Worm (Caenorhabditis elegans) whole organism, L3 larva: ENCODE data around the gene odr-8.
"Not testable (repeated sequence)": the region's sequence is repeated elsewhere in the genome, so short reads cannot be mapped to it uniquely, and the experiment has no call there.

ENCODE experiments used
- ZK546.5 ChIP-seq: sonication (generic microtip); optimal IDR thresholded peaks from 2 replicates; lab custom pipeline; 2017; ENCODE audit warnings: missing biosample characterization, missing genetic modification characterization
- aly-2 ChIP-seq: fragments of 150-350 bp; optimal IDR thresholded peaks from 2 replicates; lab custom pipeline; 2014; ENCODE audit warnings: missing biosample characterization, missing genetic modification characterization
- ama-1 ChIP-seq: fragments of 150-350 bp; optimal IDR thresholded peaks from 2 replicates; lab custom pipeline; 2018
- ceh-16 ChIP-seq: sonication (generic microtip); optimal IDR thresholded peaks from 2 replicates; lab custom pipeline; 2017; ENCODE audit warnings: missing biosample characterization, missing genetic modification characterization
- ceh-82 ChIP-seq: fragments of 150-350 bp; optimal IDR thresholded peaks from 2 replicates; lab custom pipeline; 2014; ENCODE audit warnings: missing biosample characterization, missing genetic modification characterization
- ceh-9 ChIP-seq: sonication (generic microtip); optimal IDR thresholded peaks from 2 replicates; lab custom pipeline; 2018; ENCODE audit warnings: missing biosample characterization, missing genetic modification characterization
- daf-12 ChIP-seq: fragments of 150-350 bp; optimal IDR thresholded peaks from 2 replicates; lab custom pipeline; 2014; ENCODE audit warnings: missing biosample characterization, missing genetic modification reagents, missing genetic modification characterization
- egl-27 ChIP-seq: sonication (generic microtip); optimal IDR thresholded peaks from 4 replicates; lab custom pipeline; 2017; ENCODE audit warnings: missing biosample characterization, missing genetic modification reagents, missing genetic modification characterization
- egl-5 ChIP-seq: fragments of 150-350 bp; optimal IDR thresholded peaks from 2 replicates; lab custom pipeline; 2017; ENCODE audit warnings: missing biosample characterization, missing genetic modification reagents, missing genetic modification characterization, inconsistent platforms
- elt-1 ChIP-seq: fragments of 150-350 bp; optimal IDR thresholded peaks from 2 replicates; lab custom pipeline; 2014; ENCODE audit warnings: missing biosample characterization, missing genetic modification characterization
- elt-2 ChIP-seq: sonication (generic microtip); optimal IDR thresholded peaks from 2 replicates; lab custom pipeline; 2016; ENCODE audit warnings: missing genetic modification reagents, mild to moderate bottlenecking, missing genetic modification characterization, missing compliant biosample characterization
- eor-1 ChIP-seq, 2 experiments: fragments of 150-350 bp; optimal IDR thresholded peaks; 2 replicates each; lab custom pipeline; 2014 to 2018; ENCODE audit warnings: missing biosample characterization in 2 of 2, missing genetic modification characterization in 2 of 2
- fkh-10 ChIP-seq: sonication (generic microtip); optimal IDR thresholded peaks from 2 replicates; lab custom pipeline; 2017; ENCODE audit warnings: missing biosample characterization, missing genetic modification reagents, missing genetic modification characterization
- fos-1 ChIP-seq: fragments of 150-350 bp; optimal IDR thresholded peaks from 2 replicates; lab custom pipeline; 2014; ENCODE audit warnings: missing biosample characterization, missing genetic modification characterization
- hmg-11 ChIP-seq: sonication (generic microtip); optimal IDR thresholded peaks from 2 replicates; lab custom pipeline; 2016; ENCODE audit warnings: missing genetic modification characterization, missing compliant biosample characterization
- lin-15B ChIP-seq: fragments of 150-350 bp; optimal IDR thresholded peaks from 2 replicates; lab custom pipeline; 2014; ENCODE audit warnings: missing biosample characterization, missing genetic modification characterization
- lin-39 ChIP-seq: fragments of 150-350 bp; optimal IDR thresholded peaks from 2 replicates; lab custom pipeline; 2018; ENCODE audit warnings: missing biosample characterization, missing genetic modification reagents, missing genetic modification characterization
- lsy-12 ChIP-seq: sonication (generic microtip); optimal IDR thresholded peaks from 2 replicates; lab custom pipeline; 2016; ENCODE audit warnings: mild to moderate bottlenecking, missing genetic modification characterization, missing compliant biosample characterization
- mdl-1 ChIP-seq: fragments of 150-350 bp; optimal IDR thresholded peaks from 2 replicates; lab custom pipeline; 2014; ENCODE audit warnings: missing biosample characterization, missing genetic modification characterization
- mml-1 ChIP-seq: fragments of 150-350 bp; sonication (generic microtip); optimal IDR thresholded peaks from 3 replicates; lab custom pipeline; 2014; ENCODE audit warnings: missing biosample characterization, missing genetic modification characterization
- nfya-1 ChIP-seq: sonication (generic microtip); optimal IDR thresholded peaks from 2 replicates; lab custom pipeline; 2017; ENCODE audit warnings: missing genetic modification characterization, mild to moderate bottlenecking, missing compliant biosample characterization, antibody characterized with exemption, moderate library complexity; ENCODE audit not compliant: insufficient read depth
- nhr-11 ChIP-seq: fragments of 150-350 bp; optimal IDR thresholded peaks from 2 replicates; lab custom pipeline; 2014; ENCODE audit warnings: missing biosample characterization, missing genetic modification characterization
- nhr-12 ChIP-seq: fragments of 150-350 bp; optimal IDR thresholded peaks from 2 replicates; lab custom pipeline; 2014; ENCODE audit warnings: missing biosample characterization, missing genetic modification characterization
- nhr-25 ChIP-seq: sonication (generic microtip); optimal IDR thresholded peaks from 2 replicates; lab custom pipeline; 2017; ENCODE audit warnings: missing biosample characterization, missing genetic modification characterization
- nhr-28 ChIP-seq: fragments of 150-350 bp; optimal IDR thresholded peaks from 2 replicates; lab custom pipeline; 2014; ENCODE audit warnings: missing biosample characterization, missing genetic modification characterization
- nhr-43 ChIP-seq: sonication (generic microtip); optimal IDR thresholded peaks from 2 replicates; lab custom pipeline; 2016; ENCODE audit warnings: mild to moderate bottlenecking, missing genetic modification characterization, missing compliant biosample characterization; ENCODE audit not compliant: poor library complexity, severe bottlenecking
- nhr-67 ChIP-seq: fragments of 150-350 bp; optimal IDR thresholded peaks from 2 replicates; lab custom pipeline; 2014; ENCODE audit warnings: missing biosample characterization, missing genetic modification characterization
- nhr-76 ChIP-seq: fragments of 150-350 bp; sonication (generic microtip); optimal IDR thresholded peaks from 5 replicates; lab custom pipeline; 2014; ENCODE audit warnings: missing biosample characterization, missing genetic modification characterization
- nhr-77 ChIP-seq: fragments of 150-350 bp; optimal IDR thresholded peaks from 2 replicates; lab custom pipeline; 2014; ENCODE audit warnings: missing biosample characterization, missing genetic modification characterization
- pha-4 ChIP-seq: fragments of 150-350 bp; optimal IDR thresholded peaks from 2 replicates; lab custom pipeline; 2014; ENCODE audit warnings: missing biosample characterization, missing genetic modification reagents, missing genetic modification characterization
- pqm-1 ChIP-seq: fragments of 150-350 bp; optimal IDR thresholded peaks from 2 replicates; lab custom pipeline; 2017; ENCODE audit warnings: missing biosample characterization, missing genetic modification characterization, inconsistent platforms
- sea-2 ChIP-seq: fragments of 150-350 bp; sonication (generic microtip); optimal IDR thresholded peaks from 4 replicates; lab custom pipeline; 2014; ENCODE audit warnings: missing biosample characterization, missing genetic modification reagents, missing genetic modification characterization
- skn-1 ChIP-seq: fragments of 150-350 bp; optimal IDR thresholded peaks from 2 replicates; lab custom pipeline; 2014; ENCODE audit warnings: missing biosample characterization, missing genetic modification characterization
- snpc-4 ChIP-seq: fragments of 150-350 bp; optimal IDR thresholded peaks from 2 replicates; lab custom pipeline; 2014; ENCODE audit warnings: missing biosample characterization, missing genetic modification characterization
- tbx-2 ChIP-seq: sonication (generic microtip); optimal IDR thresholded peaks from 2 replicates; lab custom pipeline; 2016; ENCODE audit warnings: mild to moderate bottlenecking, missing genetic modification characterization, missing compliant biosample characterization
- unc-39 ChIP-seq: sonication (generic microtip); optimal IDR thresholded peaks from 4 replicates; lab custom pipeline; 2017; ENCODE audit warnings: missing biosample characterization, missing genetic modification characterization
- ztf-11 ChIP-seq: fragments of 150-350 bp; optimal IDR thresholded peaks from 2 replicates; lab custom pipeline; 2014; ENCODE audit warnings: missing biosample characterization, missing genetic modification characterization
- ztf-4 ChIP-seq: fragments of 150-350 bp; optimal IDR thresholded peaks from 2 replicates; lab custom pipeline; 2014; ENCODE audit warnings: missing biosample characterization, missing genetic modification characterization

The odr-8 gene

DNA sequence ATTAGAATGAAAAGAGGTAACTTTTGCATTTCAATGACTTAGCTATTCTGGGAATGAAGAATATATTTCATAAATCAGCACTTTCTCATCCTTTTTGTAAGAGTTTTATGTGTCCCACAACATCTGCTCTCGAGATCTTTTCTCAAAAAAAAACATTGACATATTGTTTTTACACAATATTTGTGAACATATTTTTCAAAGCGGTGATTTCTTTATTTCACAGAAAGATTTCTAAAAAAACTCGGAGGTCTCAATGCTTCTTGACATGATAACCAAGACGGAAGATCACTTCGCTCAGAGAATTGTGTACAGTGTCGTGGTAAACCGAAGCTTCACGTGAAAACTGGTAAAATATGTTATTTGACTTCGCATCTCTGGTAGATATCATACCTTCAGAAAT, 13.4 kb upstream of the odr-8 start, which contains the start of gene F38A5.22:
Gene F38A5.22 (minus strand): TSS at position 29 of the 400 bp plus-strand sequence.
- no peak for TF ChIP-seq ztf-4 (tag; lab: Kevin White, UChicago)
- TF ChIP-seq nfya-1 (tag; lab: Kevin White, UChicago) = no peak
- TF ChIP-seq fkh-10 (GFP tag; lab: Kevin White, UChicago) = no peak

ce11 chrIV:6594871-6595270, 12.4 kb upstream of the odr-8 start, which contains the start of gene nspb-3:
Gene nspb-3 (minus strand): TSS chrIV:6594971.
- TF ChIP-seq nhr-67; nhr-28 (tag; lab: Kevin White, UChicago); nfya-1 (tag; lab: Kevin White, UChicago): not testable (repeated sequence)

DNA sequence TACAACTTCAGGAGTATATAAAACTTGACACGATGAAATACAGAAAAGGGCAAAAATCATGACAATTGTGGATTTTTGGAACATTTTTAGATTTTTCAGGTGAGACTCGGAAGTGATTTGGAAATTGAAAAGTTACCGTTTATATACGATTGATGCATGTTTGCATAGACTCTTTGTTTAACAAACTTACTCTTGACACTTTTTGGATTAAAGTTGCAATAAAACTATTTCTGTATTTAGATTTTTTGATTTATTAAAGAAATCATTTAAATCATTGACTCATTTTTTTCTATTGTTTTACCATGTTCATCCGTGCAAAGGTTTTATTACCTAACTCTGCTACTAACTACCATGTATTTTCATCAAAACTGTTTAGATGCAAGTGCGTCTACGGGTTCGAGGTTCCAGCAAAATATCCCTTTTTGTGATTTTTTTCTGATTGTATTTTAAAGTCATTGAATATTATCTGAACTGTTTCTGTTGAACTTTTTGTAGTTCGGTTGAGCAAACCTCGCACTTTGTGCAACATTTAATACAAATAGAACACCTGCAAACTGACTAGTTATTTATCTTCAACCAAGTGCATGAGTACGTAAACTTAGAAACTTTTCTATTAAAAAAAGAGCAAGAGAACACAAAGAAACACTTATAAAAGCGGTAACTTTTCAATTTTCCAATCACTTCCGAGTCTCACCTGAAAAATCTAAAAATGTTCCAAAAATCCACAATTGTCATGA, 8.7 kb upstream of the odr-8 start, which contains the start of the genes nspb-1 and nspb-2:
Gene nspb-1 (minus strand): TSS at position 101 of the 737 bp plus-strand sequence.
Gene nspb-2 (plus strand): TSS at position 687 of the 737 bp plus-strand sequence.
- TF ChIP-seq sea-2 (GFP tag; lab: Kevin White, UChicago); lin-39; lsy-12 (tag; lab: Kevin White, UChicago): not testable (repeated sequence)
- TF ChIP-seq, all 47 proteins: peak for 0; not testable (repeated sequence) for 47

DNA sequence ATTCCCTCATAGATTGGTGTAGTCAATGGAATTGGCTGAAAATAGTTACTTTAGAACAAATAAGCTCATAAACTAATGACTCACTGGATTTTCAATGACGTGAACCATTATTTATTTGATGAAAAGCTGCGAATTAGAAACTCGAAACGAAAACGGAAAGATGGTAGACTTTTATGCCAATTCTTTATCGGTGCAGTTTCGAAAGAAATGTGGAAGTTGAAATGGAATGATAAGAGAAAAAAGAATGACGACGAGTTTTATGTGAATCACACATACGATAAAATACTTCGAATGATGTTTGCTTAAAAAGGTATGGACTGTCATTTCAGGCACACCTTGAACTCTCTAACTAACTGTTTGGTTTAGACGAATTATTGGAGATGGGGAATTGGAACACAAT, 7.5 kb upstream of the odr-8 start, which contains the start of the genes lec-11 and irld-7:
Gene lec-11 (minus strand): TSS at position 126 of the 400 bp plus-strand sequence.
Gene irld-7 (plus strand): TSS at position 332 of the 400 bp plus-strand sequence.
- TF ChIP-seq elt-2 (peak; percentile 72), mml-1 (no peak), pqm-1 (tag; lab: Kevin White, UChicago) (peak; percentile 69)

DNA sequence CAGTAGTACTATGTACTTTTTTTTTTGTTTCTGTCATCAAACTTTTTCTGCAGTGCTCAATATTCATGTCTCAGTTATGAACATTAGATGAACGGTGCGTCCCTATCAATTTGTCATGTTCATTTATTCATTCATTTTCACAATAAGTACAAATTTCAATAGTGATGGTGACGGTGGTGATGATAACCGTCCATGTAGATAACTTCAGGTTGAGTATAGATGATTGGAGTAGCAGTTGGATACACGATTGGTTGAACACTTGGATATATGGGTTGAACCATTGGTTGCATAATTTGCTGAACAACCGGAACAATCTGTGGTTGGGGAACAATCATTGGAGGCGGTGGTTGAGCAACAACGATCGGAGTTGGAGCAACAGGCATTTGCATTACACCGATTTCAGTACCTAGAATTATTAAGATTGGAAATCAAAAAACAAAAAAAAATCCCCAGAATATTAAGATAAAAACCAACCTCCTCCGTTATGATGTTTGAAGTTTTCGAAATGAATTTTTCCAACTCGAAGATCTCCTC, 5.6 kb upstream of the odr-8 start:
- TF ChIP-seq mml-1 = no peak
- no peak for TF ChIP-seq sea-2 (GFP tag; lab: Kevin White, UChicago)
- no peak for TF ChIP-seq nfya-1 (tag; lab: Kevin White, UChicago)
- TF ChIP-seq egl-5 (tag; lab: Kevin White, UChicago) = no peak
- TF ChIP-seq ceh-9 (tag; lab: Kevin White, UChicago) = no peak
- TF ChIP-seq ceh-16 (tag; lab: Kevin White, UChicago) = no peak
- TF ChIP-seq pha-4 (tag; lab: Kevin White, UChicago) = no peak
- TF ChIP-seq, all 47 proteins: peak for 0

DNA sequence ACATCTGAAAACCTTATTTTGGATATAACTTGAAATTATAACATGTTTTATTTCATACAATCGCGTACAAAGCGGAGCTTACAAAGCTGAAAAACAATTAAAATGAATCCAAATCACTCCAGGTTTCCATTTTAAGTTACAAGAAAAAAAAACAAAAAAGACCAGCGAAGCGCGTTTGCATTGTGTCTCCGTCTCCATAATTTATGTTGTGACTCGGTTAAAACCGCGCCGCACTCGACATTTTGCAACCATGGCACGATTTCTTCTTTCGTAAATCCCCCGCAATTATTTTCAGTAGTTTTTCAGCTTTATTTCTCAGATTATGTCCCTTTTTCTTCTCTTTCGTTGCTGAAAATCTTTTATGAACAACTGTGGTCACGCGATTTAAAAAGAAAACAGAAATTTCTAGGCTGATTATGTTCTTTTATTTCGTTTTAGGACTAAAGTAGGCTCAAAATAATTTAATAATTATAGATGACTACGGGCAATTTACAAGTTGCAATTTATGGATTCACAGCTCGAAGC, 3.0 kb upstream of the odr-8 start, which contains the start of the genes F38A5.2 and dnj-11:
Gene F38A5.2 (minus strand): TSS at position 4 of the 525 bp plus-strand sequence.
Gene dnj-11 (plus strand): TSS at position 475 of the 525 bp plus-strand sequence.
- TF ChIP-seq mdl-1 (tag; lab: Kevin White, UChicago) = no peak
- TF ChIP-seq ceh-16 (tag; lab: Kevin White, UChicago) = no peak
- peak; percentile 69 for TF ChIP-seq nhr-43 (tag; lab: Kevin White, UChicago)
- no peak for TF ChIP-seq sea-2 (GFP tag; lab: Kevin White, UChicago)
- TF ChIP-seq unc-39 (tag; lab: Kevin White, UChicago) = no peak
- TF ChIP-seq daf-12 (tag; lab: Kevin White, UChicago) = no peak
- no peak for TF ChIP-seq egl-27 (tag; lab: Kevin White, UChicago)
- TF ChIP-seq skn-1 (tag; lab: Kevin White, UChicago) = peak; percentile 83
- TF ChIP-seq nhr-67 = no peak
- peak; percentile 86 for TF ChIP-seq nfya-1 (tag; lab: Kevin White, UChicago)
- TF ChIP-seq nhr-77 (tag; lab: Kevin White, UChicago) = no peak
- no peak for TF ChIP-seq ceh-82 (tag; lab: Kevin White, UChicago)
- TF ChIP-seq hmg-11 (tag; lab: Kevin White, UChicago) = peak; percentile 76
- no peak for TF ChIP-seq ZK546.5
- TF ChIP-seq eor-1 (tag; optimal IDR thresholded peaks at IDR 0.05; lab: Kevin White, UChicago) = no peak
- no peak for TF ChIP-seq aly-2 (tag; lab: Kevin White, UChicago)
- TF ChIP-seq fos-1 (tag; lab: Kevin White, UChicago) = no peak
- peak; percentile 82 for TF ChIP-seq snpc-4 (tag; lab: Kevin White, UChicago)
- TF ChIP-seq pqm-1 (tag; lab: Kevin White, UChicago) = peak; percentile 62
- TF ChIP-seq nhr-76 (tag; lab: Kevin White, UChicago) = no peak
- TF ChIP-seq lin-15B = peak; percentile 94
- TF ChIP-seq elt-1 (tag; lab: Kevin White, UChicago) = no peak
- TF ChIP-seq ztf-11 = no peak
- no peak for TF ChIP-seq mml-1
- peak; percentile 89 for TF ChIP-seq nhr-25 (tag; lab: Kevin White, UChicago)
- no peak for TF ChIP-seq ztf-4 (tag; lab: Kevin White, UChicago)
- no peak for TF ChIP-seq ama-1 (lab: Kevin White, UChicago)
- TF ChIP-seq elt-2 = peak; percentile 28
- TF ChIP-seq nhr-12 (tag; lab: Kevin White, UChicago) = no peak
- TF ChIP-seq nhr-11 (tag; lab: Kevin White, UChicago) = no peak
- TF ChIP-seq fkh-10 (GFP tag; lab: Kevin White, UChicago) = peak; percentile 44
- TF ChIP-seq tbx-2 (tag; lab: Kevin White, UChicago) = no peak
